Fruit fly (Drosophila melanogaster): ENCODE measurements around the gene Mocs1.

DNA sequence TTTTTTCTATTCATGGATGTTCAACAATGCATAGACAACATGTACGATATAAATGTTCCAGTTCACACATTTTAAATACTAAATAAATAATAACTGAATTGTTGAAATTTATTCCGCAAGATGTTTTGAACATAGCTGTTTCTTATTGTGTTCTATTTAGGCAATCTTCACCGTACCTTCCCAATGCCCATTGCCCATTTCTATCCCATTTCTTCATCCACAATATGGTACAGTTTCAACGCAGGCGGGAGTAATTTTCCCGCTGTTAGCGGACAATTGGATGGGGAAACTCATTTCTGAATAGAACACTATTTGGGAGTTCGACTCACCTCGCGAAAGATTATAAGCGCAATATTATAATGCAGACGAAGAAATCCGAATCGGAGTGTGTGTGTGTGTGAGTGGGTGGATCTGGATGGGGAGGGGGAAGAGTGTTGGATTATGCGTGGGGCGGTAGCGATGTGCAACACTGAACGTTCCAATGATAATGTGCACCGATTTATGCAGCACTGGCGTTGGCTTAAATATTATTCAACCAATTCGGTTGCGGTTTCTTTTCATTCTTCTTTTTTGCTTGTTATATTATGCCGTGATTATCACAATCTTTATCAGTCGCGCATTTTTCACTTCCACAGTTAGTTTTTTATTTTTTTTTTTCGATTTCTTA, 21.8 kb downstream of the Mocs1 start:
- TF ChIP-seq usp (GFP tag; optimal IDR thresholded peaks at IDR 0.05) (no peak), EcR (GFP tag; optimal IDR thresholded peaks at IDR 0.05) (no peak)

All from whole organism.